Worm (Caenorhabditis elegans) whole organism, young adult: ENCODE data around the gene chil-5.

ENCODE experiments used
- B0261.1 ChIP-seq: sonication (generic microtip); optimal IDR thresholded peaks from 2 replicates; lab custom pipeline; 2016; ENCODE audit warnings: mild to moderate bottlenecking, missing genetic modification characterization, moderate library complexity, missing compliant biosample characterization
- B0336.3 ChIP-seq: fragments of 200-800 bp; sonication (Bioruptor generic); IDR thresholded peaks from 2 replicates; pipeline ENCODE4 v1.3.6; 2022; ENCODE audit warnings: missing genetic modification characterization, missing compliant biosample characterization
- F10E7.11 ChIP-seq: sonication (generic microtip); optimal IDR thresholded peaks from 2 replicates; lab custom pipeline; 2017; ENCODE audit warnings: mild to moderate bottlenecking, missing genetic modification characterization, moderate library complexity, missing compliant biosample characterization
- F39B2.1 ChIP-seq: fragments of 200-800 bp; sonication (Bioruptor generic); IDR thresholded peaks from 2 replicates; pipeline ENCODE4 v1.3.6; 2022; ENCODE audit warnings: missing genetic modification reagents, missing genetic modification characterization, missing compliant biosample characterization
- F52B5.7 ChIP-seq: sonication (generic microtip); optimal IDR thresholded peaks from 2 replicates; lab custom pipeline; 2016; ENCODE audit warnings: mild to moderate bottlenecking, missing genetic modification characterization, missing compliant biosample characterization
- K11D2.4 ChIP-seq: fragments of 200-800 bp; sonication (Bioruptor generic); IDR thresholded peaks from 2 replicates; pipeline ENCODE4 v1.3.6; 2022; ENCODE audit warnings: missing genetic modification reagents, missing genetic modification characterization, missing compliant biosample characterization
- T07F8.4 ChIP-seq: sonication (generic microtip); optimal IDR thresholded peaks from 2 replicates; lab custom pipeline; 2016; ENCODE audit warnings: mild to moderate bottlenecking, missing genetic modification characterization, moderate library complexity, missing compliant biosample characterization
- Y79H2A.3 ChIP-seq: fragments of 200-800 bp; sonication (Bioruptor generic); conservative IDR thresholded peaks from 2 replicates; pipeline ENCODE4 v1.3.6; 2022; ENCODE audit warnings: missing genetic modification reagents, missing genetic modification characterization, missing compliant biosample characterization
- ama-1 ChIP-seq, 3 experiments: fragments of 150-350 bp in 1 of 3; sonication (generic microtip) in 2 of 3; optimal IDR thresholded peaks; 2 replicates each; lab custom pipeline; 2014 to 2018; ENCODE audit warnings: missing biosample characterization in 2 of 3, missing genetic modification characterization in 2 of 3, missing genetic modification reagents in 2 of 3
- athp-1 ChIP-seq: sonication (generic microtip); optimal IDR thresholded peaks from 2 replicates; lab custom pipeline; 2017; ENCODE audit warnings: mild to moderate bottlenecking, missing genetic modification characterization, missing compliant biosample characterization
- bed-2 ChIP-seq: fragments of 200-800 bp; sonication (Bioruptor generic); IDR thresholded peaks from 2 replicates; pipeline ENCODE4 v1.3.6; 2022; ENCODE audit warnings: missing genetic modification reagents, missing genetic modification characterization, missing compliant biosample characterization
- dox-1 ChIP-seq: fragments of 200-800 bp; sonication (Bioruptor generic); IDR thresholded peaks from 2 replicates; pipeline ENCODE4 v1.3.6; 2022; ENCODE audit warnings: missing genetic modification reagents, missing genetic modification characterization, missing compliant biosample characterization
- egrh-3 ChIP-seq: fragments of 200-800 bp; sonication (Bioruptor generic); IDR thresholded peaks from 2 replicates; pipeline ENCODE4 v1.3.6; 2022; ENCODE audit warnings: missing genetic modification reagents, missing genetic modification characterization, missing compliant biosample characterization
- gei-17 ChIP-seq: fragments of 200-800 bp; sonication (Bioruptor generic); optimal IDR thresholded peaks from 2 replicates; lab custom pipeline; 2018; ENCODE audit warnings: mild to moderate bottlenecking, missing genetic modification characterization, missing compliant biosample characterization
- hmg-20 ChIP-seq: fragments of 200-800 bp; sonication (Bioruptor generic); IDR thresholded peaks from 2 replicates; pipeline ENCODE4 v1.3.6; 2022; ENCODE audit warnings: missing genetic modification reagents, missing genetic modification characterization, missing compliant biosample characterization
- hsf-1 ChIP-seq: fragments of 200-800 bp; sonication (Bioruptor generic); IDR thresholded peaks from 2 replicates; pipeline ENCODE4 v1.3.6; 2022; ENCODE audit warnings: missing genetic modification reagents, missing genetic modification characterization, missing compliant biosample characterization
- lin-26 ChIP-seq: fragments of 200-800 bp; sonication (Bioruptor generic); IDR thresholded peaks from 2 replicates; pipeline ENCODE4 v1.3.6; 2022; ENCODE audit warnings: missing genetic modification reagents, missing genetic modification characterization, missing compliant biosample characterization
- lin-35 ChIP-seq, 3 experiments: fragments of 150-350 bp in 2 of 3; sonication (generic microtip) in 1 of 3; optimal IDR thresholded peaks; 2 replicates each; lab custom pipeline; 2014 to 2018; ENCODE audit warnings: missing biosample characterization in 3 of 3, missing genetic modification characterization in 3 of 3, missing genetic modification reagents in 3 of 3
- lin-40 ChIP-seq: sonication (generic microtip); optimal IDR thresholded peaks from 2 replicates; lab custom pipeline; 2016; ENCODE audit warnings: missing genetic modification characterization, mild to moderate bottlenecking, missing compliant biosample characterization, missing genotype, missing genetic modification reagents
- lin-54 ChIP-seq: fragments of 200-800 bp; sonication (Bioruptor generic); optimal IDR thresholded peaks from 2 replicates; lab custom pipeline; 2018; ENCODE audit warnings: mild to moderate bottlenecking, missing genetic modification characterization, missing compliant biosample characterization
- lsy-27 ChIP-seq: sonication (generic microtip); optimal IDR thresholded peaks from 2 replicates; lab custom pipeline; 2017; ENCODE audit warnings: missing genetic modification characterization, mild to moderate bottlenecking, missing compliant biosample characterization, antibody characterized with exemption, missing genotype, borderline replicate concordance; ENCODE audit not compliant: insufficient read depth
- madf-8 ChIP-seq: fragments of 200-800 bp; sonication (Bioruptor generic); conservative IDR thresholded peaks from 2 replicates; pipeline ENCODE4 v1.3.6; 2022; ENCODE audit warnings: missing genetic modification reagents, missing genetic modification characterization, missing compliant biosample characterization
- nfya-1 ChIP-seq: sonication (generic microtip); optimal IDR thresholded peaks from 2 replicates; lab custom pipeline; 2017; ENCODE audit warnings: antibody characterized with exemption, missing compliant biosample characterization, missing genetic modification characterization, borderline replicate concordance; ENCODE audit not compliant: insufficient read depth
- nfyb-1 ChIP-seq: fragments of 200-800 bp; sonication (Bioruptor generic); IDR thresholded peaks from 2 replicates; pipeline ENCODE4 v1.3.6; 2022; ENCODE audit warnings: missing genetic modification reagents, missing genetic modification characterization, missing compliant biosample characterization
- nhr-179 ChIP-seq: sonication (generic microtip); optimal IDR thresholded peaks from 2 replicates; lab custom pipeline; 2016; ENCODE audit warnings: mild to moderate bottlenecking, missing genetic modification characterization, missing compliant biosample characterization
- nhr-90 ChIP-seq: sonication (generic microtip); optimal IDR thresholded peaks from 2 replicates; lab custom pipeline; 2016; ENCODE audit warnings: missing genotype, mild to moderate bottlenecking, missing genetic modification characterization, missing compliant biosample characterization
- rcor-1 ChIP-seq: fragments of 200-800 bp; sonication (Bioruptor generic); IDR thresholded peaks from 2 replicates; pipeline ENCODE4 v1.3.6; 2022; ENCODE audit warnings: missing genetic modification reagents, missing genetic modification characterization, missing compliant biosample characterization
- rec-8 ChIP-seq, 2 experiments: sonication (generic microtip); optimal IDR thresholded peaks; 2 replicates each; lab custom pipeline; 2016; ENCODE audit warnings: mild to moderate bottlenecking in 2 of 2, missing genetic modification characterization in 2 of 2, missing genetic modification reagents in 2 of 2, missing genotype in 2 of 2, missing biosample characterization in 1 of 2, missing compliant biosample characterization in 1 of 2, moderate library complexity in 1 of 2
- tlf-1 ChIP-seq: fragments of 200-800 bp; sonication (Bioruptor generic); optimal IDR thresholded peaks from 2 replicates; lab custom pipeline; 2018; ENCODE audit warnings: mild to moderate bottlenecking, missing genetic modification characterization, missing compliant biosample characterization
- unc-130 ChIP-seq: sonication (generic microtip); optimal IDR thresholded peaks from 2 replicates; lab custom pipeline; 2016; ENCODE audit warnings: missing genetic modification reagents, missing genetic modification characterization, missing compliant biosample characterization
- xnd-1 ChIP-seq: sonication (generic microtip); optimal IDR thresholded peaks from 2 replicates; lab custom pipeline; 2016; ENCODE audit warnings: missing genotype, missing genetic modification reagents, missing genetic modification characterization, missing compliant biosample characterization
- zfh-2 ChIP-seq: fragments of 200-800 bp; sonication (Bioruptor generic); conservative IDR thresholded peaks from 2 replicates; pipeline ENCODE4 v1.3.6; 2022; ENCODE audit warnings: missing genetic modification reagents, missing genetic modification characterization, missing compliant biosample characterization
- ztf-18 ChIP-seq: sonication (generic microtip); optimal IDR thresholded peaks from 2 replicates; lab custom pipeline; 2016; ENCODE audit warnings: missing genotype, mild to moderate bottlenecking, missing genetic modification characterization, missing compliant biosample characterization

Gene chil-5

DNA sequence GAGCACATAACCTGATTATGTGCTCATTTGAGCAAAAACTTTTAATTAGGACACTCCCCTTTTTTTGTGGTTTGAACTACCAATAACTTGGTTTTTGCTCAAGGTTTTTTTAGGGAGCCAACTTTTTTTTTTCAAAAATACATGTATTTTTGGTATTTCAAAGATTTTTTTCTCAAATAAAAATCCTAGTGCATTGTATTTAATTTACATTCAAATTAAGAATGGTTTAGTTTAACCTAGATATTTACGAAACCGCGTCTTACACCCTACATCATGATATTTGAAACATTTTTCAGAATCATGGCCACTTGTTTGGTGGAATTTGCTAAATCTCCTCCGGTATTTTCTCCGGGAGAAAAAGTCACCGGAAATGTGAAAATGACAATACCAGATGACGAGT, 24.6 kb downstream of the chil-5 start, which contains the start of gene arrd-5:
TSS of gene arrd-5 (plus strand) at position 301 of the 400 bp plus-strand sequence.
- no peak for TF ChIP-seq madf-8 (GFP tag; lab: Robert Waterston, UW)

ce11 chrII:9833855-9834254, 25.6 kb downstream of the chil-5 start, which contains the start of gene ZK938.3:
ZK938.3 (minus strand) TSS chrII:9833955.
- TF ChIP-seq F39B2.1 (GFP tag; lab: Robert Waterston, UW) (no peak), B0261.1 (no peak), rec-8 (tag; optimal IDR thresholded peaks at IDR 0.05; lab: Kevin White, UChicago) (no peak), egrh-3 (GFP tag; lab: Robert Waterston, UW) (no peak), lin-35 (GFP tag; optimal IDR thresholded peaks at IDR 0.05; lab: Kevin White, UChicago) (no peak), unc-130 (GFP tag; lab: Kevin White, UChicago) (no peak)

- TF ChIP-seq gei-17 (GFP tag; lab: Kevin White, UChicago) (no peak), tlf-1 (GFP tag; lab: Kevin White, UChicago) (no peak), nfyb-1 (GFP tag; lab: Robert Waterston, UW) (no peak), lin-54 (no peak), xnd-1 (tag; lab: Kevin White, UChicago) (no peak), ztf-18 (tag; lab: Kevin White, UChicago) (no peak), hsf-1 (GFP tag; lab: Robert Waterston, UW) (no peak), athp-1 (tag; lab: Kevin White, UChicago) (no peak), rcor-1 (GFP tag; lab: Robert Waterston, UW) (no peak), F52B5.7 (no peak), Y79H2A.3 (GFP tag; lab: Robert Waterston, UW) (no peak), dox-1 (GFP tag; lab: Robert Waterston, UW) (no peak), ama-1 (optimal IDR thresholded peaks at IDR 0.05; lab: Kevin White, UChicago) (no peak), ama-1 (GFP tag; optimal IDR thresholded peaks at IDR 0.05; lab: Kevin White, UChicago) (no peak), zfh-2 (GFP tag; lab: Robert Waterston, UW) (no peak), lin-26 (GFP tag; lab: Robert Waterston, UW) (no peak)
These were observed 28.4 kb downstream of the chil-5 start, which contains the start of gene ZK938.12 for ce11 chrII:9831033-9831432. ZK938.12 (plus strand) TSS chrII:9831333.

DNA sequence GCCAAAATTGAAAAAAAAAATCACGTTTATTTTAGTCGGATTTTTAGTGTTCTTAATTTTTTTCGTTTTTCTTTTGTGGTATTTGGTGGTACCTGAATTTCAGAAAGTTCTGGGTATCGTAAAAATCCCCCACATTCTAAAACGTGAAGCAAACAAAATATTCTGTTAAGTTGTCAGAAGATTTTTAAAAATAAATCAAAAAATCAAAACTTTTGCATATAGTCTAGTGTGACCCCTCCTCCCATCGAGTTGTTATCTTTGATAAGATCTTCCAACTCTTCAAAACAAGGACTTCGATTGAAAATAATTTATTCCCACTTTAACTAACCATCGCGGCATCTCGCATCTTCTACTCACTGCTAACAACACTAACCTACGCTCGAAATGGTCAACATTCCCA, 30.4 kb downstream of the chil-5 start, which contains the start of gene ZK938.1:
TSS of gene ZK938.1 (plus strand) at position 301 of the 400 bp plus-strand sequence.
- no peak for TF ChIP-seq T07F8.4 (tag; lab: Kevin White, UChicago)
- TF ChIP-seq K11D2.4 (GFP tag; lab: Robert Waterston, UW) = no peak
- TF ChIP-seq ama-1 (optimal IDR thresholded peaks at IDR 0.05; lab: Kevin White, UChicago) = no peak
- no peak for TF ChIP-seq ama-1 (GFP tag; optimal IDR thresholded peaks at IDR 0.05; lab: Kevin White, UChicago)
- TF ChIP-seq nhr-90 = no peak
- TF ChIP-seq B0336.3 = no peak
- no peak for TF ChIP-seq lin-40 (tag; lab: Kevin White, UChicago)
- no peak for TF ChIP-seq nhr-179 (tag; lab: Kevin White, UChicago)
- no peak for TF ChIP-seq F10E7.11 (tag; lab: Kevin White, UChicago)
- no peak for TF ChIP-seq hmg-20 (GFP tag; lab: Robert Waterston, UW)
- no peak for TF ChIP-seq bed-2
- no peak for TF ChIP-seq lin-35 (GFP tag; optimal IDR thresholded peaks at IDR 0.05; lab: Kevin White, UChicago)
- no peak for TF ChIP-seq nfya-1 (tag; lab: Kevin White, UChicago)
- TF ChIP-seq lsy-27 (tag; lab: Kevin White, UChicago) = no peak
